Worm (Caenorhabditis elegans): ENCODE data around the gene C28F5.1.

DNA sequence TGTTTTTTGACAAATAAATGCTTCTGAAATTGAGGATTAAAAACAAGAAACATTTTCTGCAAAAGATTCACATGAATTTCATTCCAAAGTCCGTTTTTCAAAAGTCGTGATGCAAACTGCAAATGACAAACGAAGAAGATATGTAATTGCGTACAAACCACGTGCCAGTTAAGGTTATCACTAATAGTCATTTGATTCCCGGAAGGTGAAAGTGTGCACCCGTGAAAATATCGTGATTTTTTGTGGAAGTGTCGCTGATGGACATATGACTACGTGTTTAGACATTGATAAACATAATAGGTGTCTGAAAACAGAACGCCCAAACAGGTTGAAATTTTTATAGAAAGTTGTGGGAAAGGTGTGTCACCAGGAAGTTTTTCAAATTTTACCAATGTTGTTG is 23.1 kb downstream of the C28F5.1 start:
- TF ChIP-seq nfya-1 (tag; optimal IDR thresholded peaks at IDR 0.05) = no peak
- TF ChIP-seq unc-3 (GFP tag; conservative IDR thresholded peaks at IDR 0.05) = no peak
- TF ChIP-seq unc-3 (tag; optimal IDR thresholded peaks at IDR 0.05) = no peak
- no peak for TF ChIP-seq madf-2 (tag; optimal IDR thresholded peaks at IDR 0.05)
- TF ChIP-seq lim-6 (tag; optimal IDR thresholded peaks at IDR 0.05) = no peak
- no peak for TF ChIP-seq ceh-48 (tag; optimal IDR thresholded peaks at IDR 0.05)
- no peak for TF ChIP-seq elt-2 (tag; optimal IDR thresholded peaks at IDR 0.05)
- no peak for TF ChIP-seq sox-4 (tag; optimal IDR thresholded peaks at IDR 0.05)
- no peak for TF ChIP-seq unc-55 (GFP tag; optimal IDR thresholded peaks at IDR 0.05)
- TF ChIP-seq fkh-6 (tag; optimal IDR thresholded peaks at IDR 0.05) = no peak
- TF ChIP-seq ttx-3 (tag; optimal IDR thresholded peaks at IDR 0.05) = no peak
